Worm (Caenorhabditis elegans) whole organism, young adult: ENCODE measurements around the gene M176.5.

Experiments used
- F57A8.1 ChIP-seq: fragments of 200-800 bp; sonication (Bioruptor generic); optimal IDR thresholded peaks from 2 replicates; lab custom pipeline; 2018; ENCODE audit warnings: mild to moderate bottlenecking, missing genetic modification characterization, moderate library complexity, missing compliant biosample characterization
- ama-1 ChIP-seq, 3 experiments: fragments of 150-350 bp in 1 of 3; sonication (generic microtip) in 2 of 3; optimal IDR thresholded peaks; 2 replicates each; lab custom pipeline; 2014 to 2018; ENCODE audit warnings: missing biosample characterization in 2 of 3, missing genetic modification characterization in 2 of 3, missing genetic modification reagents in 2 of 3
- nfya-1 ChIP-seq: sonication (generic microtip); optimal IDR thresholded peaks from 2 replicates; lab custom pipeline; 2017; ENCODE audit warnings: antibody characterized with exemption, missing compliant biosample characterization, missing genetic modification characterization, borderline replicate concordance; ENCODE audit not compliant: insufficient read depth
- sea-2 ChIP-seq: fragments of 200-800 bp; sonication (Bioruptor generic); IDR thresholded peaks from 2 replicates; pipeline ENCODE4 v1.3.6; 2022; ENCODE audit warnings: missing genetic modification characterization, missing compliant biosample characterization
- tlf-1 ChIP-seq: fragments of 200-800 bp; sonication (Bioruptor generic); optimal IDR thresholded peaks from 2 replicates; lab custom pipeline; 2018; ENCODE audit warnings: mild to moderate bottlenecking, missing genetic modification characterization, missing compliant biosample characterization

- no peak for TF ChIP-seq tlf-1 (GFP tag; lab: Kevin White, UChicago)
- TF ChIP-seq nfya-1, result no peak
- no peak for TF ChIP-seq sea-2 (GFP tag; lab: Robert Waterston, UW)
- no peak for TF ChIP-seq ama-1 (optimal IDR thresholded peaks at IDR 0.05; lab: Kevin White, UChicago)
- no peak for TF ChIP-seq ama-1 (GFP tag; optimal IDR thresholded peaks at IDR 0.05; lab: Kevin White, UChicago)
- TF ChIP-seq F57A8.1 (GFP tag; lab: Kevin White, UChicago), result no peak
Observed at ce11 chrII:9470027-9470426, 42.5 kb upstream of the M176.5 start, which contains the start of gene T19H5.6.
